Fruit fly (Drosophila melanogaster): Measurements from ENCODE around the gene Zip99C.

The Zip99C gene

dm6 chr3R:29830925-29831324 is 37.8 kb downstream of the Zip99C start (continued):
- no peak for TF ChIP-seq CG14050 (GFP tag; IDR thresholded peaks at IDR 0.05)
- no peak for TF ChIP-seq sug (tag; optimal IDR thresholded peaks at IDR 0.05)
- TF ChIP-seq CG3995 (GFP tag; optimal IDR thresholded peaks at IDR 0.05): no peak
- no peak for TF ChIP-seq inv (GFP tag; IDR thresholded peaks at IDR 0.05; ENCODE audit: partially characterized antibody)
- peak; percentile 15 for TF ChIP-seq CG4424 (GFP tag; optimal IDR thresholded peaks at IDR 0.05)
- TF ChIP-seq zfh1 (GFP tag; IDR thresholded peaks at IDR 0.05): peak; percentile 51; the same call in 2 of the 3 replicates
- TF ChIP-seq slou (GFP tag; optimal IDR thresholded peaks at IDR 0.05): no peak
- no peak for TF ChIP-seq CG32767 (GFP tag; IDR thresholded peaks at IDR 0.05)
- no peak for TF ChIP-seq CG12391 (tag; optimal IDR thresholded peaks at IDR 0.05)
- peak in 1 of 2 experiments; percentile 37 for TF ChIP-seq Eip74EF (GFP tag; optimal IDR thresholded peaks at IDR 0.05)
- TF ChIP-seq CG10654 (GFP tag; optimal IDR thresholded peaks at IDR 0.05): no peak
- TF ChIP-seq CG3407 (GFP tag; optimal IDR thresholded peaks at IDR 0.05): peak; percentile 17
- peak; percentile 21; the same call in 1 of the 3 replicates for TF ChIP-seq so (GFP tag; IDR thresholded peaks at IDR 0.05)
- no peak for TF ChIP-seq H2.0 (GFP tag; IDR thresholded peaks at IDR 0.05)
- TF ChIP-seq slp2 (GFP tag; optimal IDR thresholded peaks at IDR 0.05): no peak
- peak; percentile 33 for TF ChIP-seq CG4328 (GFP tag; optimal IDR thresholded peaks at IDR 0.05)
- TF ChIP-seq CG30403 (GFP tag; optimal IDR thresholded peaks at IDR 0.05): no peak
- TF ChIP-seq CG10274 (GFP tag; optimal IDR thresholded peaks at IDR 0.05): no peak
- TF ChIP-seq Sry-β (GFP tag; optimal IDR thresholded peaks at IDR 0.05): peak; percentile 54
- TF ChIP-seq nmo (GFP tag; optimal IDR thresholded peaks at IDR 0.05): no peak
- peak; percentile 31 for TF ChIP-seq bigmax (GFP tag; optimal IDR thresholded peaks at IDR 0.05)
- TF ChIP-seq CG31388 (GFP tag; optimal IDR thresholded peaks at IDR 0.05): no peak
- peak; percentile 45 for TF ChIP-seq wek (GFP tag; optimal IDR thresholded peaks at IDR 0.05)
- TF ChIP-seq CG7786 (GFP tag; optimal IDR thresholded peaks at IDR 0.05): no peak
- TF ChIP-seq CG1024 (GFP tag; IDR thresholded peaks at IDR 0.05): no peak
- no peak for TF ChIP-seq emc (GFP tag; optimal IDR thresholded peaks at IDR 0.05)
- no peak for TF ChIP-seq Nf-YC (tag; optimal IDR thresholded peaks at IDR 0.05)
- TF ChIP-seq ci (GFP tag; IDR thresholded peaks at IDR 0.05): no peak
- no peak for TF ChIP-seq nerfin-2 (GFP tag; IDR thresholded peaks at IDR 0.05; ENCODE audit: partially characterized antibody)
- no peak for TF ChIP-seq gcm2 (GFP tag; optimal IDR thresholded peaks at IDR 0.05)
- TF ChIP-seq Hr3 (GFP tag; optimal IDR thresholded peaks at IDR 0.05): no peak
- no peak for TF ChIP-seq ranshi (GFP tag; IDR thresholded peaks at IDR 0.05)
- no peak for TF ChIP-seq vnd (GFP tag; IDR thresholded peaks at IDR 0.05; ENCODE audit: partially characterized antibody)
- TF ChIP-seq gfzf (GFP tag; optimal IDR thresholded peaks at IDR 0.05): no peak
- TF ChIP-seq CG11504 (tag; optimal IDR thresholded peaks at IDR 0.05): no peak
- TF ChIP-seq gem (tag; optimal IDR thresholded peaks at IDR 0.05): no peak
- no peak for TF ChIP-seq ap (GFP tag; IDR thresholded peaks at IDR 0.05)
- peak; percentile 66 for TF ChIP-seq CG18262 (tag; optimal IDR thresholded peaks at IDR 0.05)
- TF ChIP-seq CG13296 (GFP tag; optimal IDR thresholded peaks at IDR 0.05): no peak
- TF ChIP-seq HLH4C (GFP tag; IDR thresholded peaks at IDR 0.05; ENCODE audit: partially characterized antibody): no peak
- no peak for TF ChIP-seq grau (tag; optimal IDR thresholded peaks at IDR 0.05)
- TF ChIP-seq H15 (GFP tag; IDR thresholded peaks at IDR 0.05): no peak
- no peak for TF ChIP-seq pzg (GFP tag; optimal IDR thresholded peaks at IDR 0.05)
- no peak for TF ChIP-seq knrl (GFP tag; IDR thresholded peaks at IDR 0.05; ENCODE audit: partially characterized antibody)
- no peak for TF ChIP-seq sima (GFP tag; optimal IDR thresholded peaks at IDR 0.05)
- no peak for TF ChIP-seq CG7839 (tag; optimal IDR thresholded peaks at IDR 0.05)
- peak; percentile 56 for TF ChIP-seq ac (GFP tag; optimal IDR thresholded peaks at IDR 0.05)
- TF ChIP-seq Gug (GFP tag; IDR thresholded peaks at IDR 0.05): no peak
- no peak for TF ChIP-seq jing (GFP tag; optimal IDR thresholded peaks at IDR 0.05)
- no peak for TF ChIP-seq repo (GFP tag; optimal IDR thresholded peaks at IDR 0.05)
- no peak for TF ChIP-seq CG7556 (GFP tag; optimal IDR thresholded peaks at IDR 0.05)

Data from whole organism, embryonic.